Fruit fly (Drosophila melanogaster) whole organism, embryonic: ENCODE results near the gene ato.

ENCODE experiments used
- CG10267 ChIP-seq: fragments of 200-800 bp; sonication (Bioruptor generic); optimal IDR thresholded peaks from 2 replicates; lab custom pipeline; 2018; ENCODE audit warnings: missing biosample characterization, mild to moderate bottlenecking, missing genetic modification characterization, moderate library complexity
- CG10979 ChIP-seq: fragments of 200-800 bp; sonication (Bioruptor generic); optimal IDR thresholded peaks from 2 replicates; lab custom pipeline; 2018; ENCODE audit warnings: missing biosample characterization, mild to moderate bottlenecking, missing genetic modification characterization, moderate library complexity
- CG11398 ChIP-seq: fragments of 200-800 bp; sonication (Bioruptor generic); optimal IDR thresholded peaks from 2 replicates; lab custom pipeline; 2016; ENCODE audit warnings: missing biosample characterization, missing genetic modification characterization
- CG12299 ChIP-seq: fragments of 200-800 bp; sonication (Bioruptor generic); optimal IDR thresholded peaks from 2 replicates; lab custom pipeline; 2018; ENCODE audit warnings: missing biosample characterization, mild to moderate bottlenecking, missing genetic modification characterization
- CG12391 ChIP-seq: fragments of 200-800 bp; sonication (Bioruptor generic); optimal IDR thresholded peaks from 3 replicates; lab custom pipeline; 2018; ENCODE audit warnings: missing biosample characterization, mild to moderate bottlenecking, missing genetic modification characterization, moderate library complexity
- CG12942 ChIP-seq: fragments of 200-800 bp; sonication (Bioruptor generic); optimal IDR thresholded peaks from 3 replicates; lab custom pipeline; 2016; ENCODE audit warnings: missing biosample characterization, missing genetic modification characterization
- CG13894 ChIP-seq: fragments of 200-800 bp; sonication (Bioruptor generic); optimal IDR thresholded peaks from 3 replicates; lab custom pipeline; 2018; ENCODE audit warnings: missing biosample characterization, mild to moderate bottlenecking, missing genetic modification characterization, moderate library complexity
- CG14014 ChIP-seq: fragments of 200-800 bp; sonication (Bioruptor generic); IDR thresholded peaks from 2 replicates; pipeline ENCODE4 v1.3.6; 2022; ENCODE audit warnings: missing biosample characterization, missing genetic modification characterization
- CG16815 ChIP-seq: fragments of 200-800 bp; sonication (Bioruptor generic); optimal IDR thresholded peaks from 3 replicates; lab custom pipeline; 2017; ENCODE audit warnings: missing biosample characterization, mild to moderate bottlenecking, missing genetic modification characterization
- CG17912 ChIP-seq: fragments of 200-800 bp; sonication (Bioruptor generic); optimal IDR thresholded peaks from 2 replicates; lab custom pipeline; 2018; ENCODE audit warnings: missing biosample characterization, mild to moderate bottlenecking, missing genetic modification characterization
- CG2875 ChIP-seq: fragments of 200-800 bp; sonication (Bioruptor generic); optimal IDR thresholded peaks from 2 replicates; lab custom pipeline; 2017; ENCODE audit warnings: missing biosample characterization, mild to moderate bottlenecking, missing genetic modification characterization, missing genetic modification reagents
- CG34376 ChIP-seq: fragments of 200-800 bp; sonication (Bioruptor generic); optimal IDR thresholded peaks from 2 replicates; lab custom pipeline; 2018; ENCODE audit warnings: missing biosample characterization, mild to moderate bottlenecking, missing genetic modification characterization
- CG4404 ChIP-seq: fragments of 200-800 bp; sonication (Bioruptor generic); IDR thresholded peaks from 2 replicates; pipeline ENCODE4 v1.3.6; 2022; ENCODE audit warnings: missing biosample characterization, missing genetic modification characterization
- CG5953 ChIP-seq: fragments of 200-800 bp; sonication (Bioruptor generic); IDR thresholded peaks from 2 replicates; pipeline ENCODE4 v1.3.6; 2022; ENCODE audit warnings: missing biosample characterization, missing genetic modification characterization
- CG6683 ChIP-seq: fragments of 200-800 bp; sonication (Bioruptor generic); optimal IDR thresholded peaks from 2 replicates; lab custom pipeline; 2017; ENCODE audit warnings: missing biosample characterization, mild to moderate bottlenecking, missing genetic modification characterization, missing genetic modification reagents
- CG8359 ChIP-seq: fragments of 200-800 bp; sonication (Bioruptor generic); optimal IDR thresholded peaks from 2 replicates; lab custom pipeline; 2017; ENCODE audit warnings: missing biosample characterization, mild to moderate bottlenecking, missing genetic modification characterization, borderline replicate concordance
- CG8944 ChIP-seq: fragments of 200-800 bp; sonication (Bioruptor generic); optimal IDR thresholded peaks from 3 replicates; lab custom pipeline; 2016; ENCODE audit warnings: missing biosample characterization, missing genetic modification characterization
- CG9932 ChIP-seq: fragments of 200-800 bp; sonication (Bioruptor generic); IDR thresholded peaks from 2 replicates; pipeline ENCODE4 v1.3.6; 2022; ENCODE audit warnings: missing biosample characterization, missing genetic modification characterization
- CTCF ChIP-seq: fragments of 200-800 bp; sonication (Bioruptor generic); optimal IDR thresholded peaks from 2 replicates; lab custom pipeline; 2017; ENCODE audit warnings: missing biosample characterization, mild to moderate bottlenecking, missing genetic modification characterization, moderate library complexity
- CkIIα-i1 ChIP-seq: fragments of 200-800 bp; sonication (Bioruptor generic); IDR thresholded peaks from 2 replicates; pipeline ENCODE4 v1.3.6; 2022; ENCODE audit warnings: missing biosample characterization, missing genetic modification characterization
- Fer1 ChIP-seq: fragments of 200-800 bp; sonication (Bioruptor generic); optimal IDR thresholded peaks from 2 replicates; lab custom pipeline; 2017; ENCODE audit warnings: missing biosample characterization, mild to moderate bottlenecking, missing genetic modification characterization
- HLH3B ChIP-seq: fragments of 200-800 bp; sonication (Bioruptor generic); IDR thresholded peaks from 2 replicates; pipeline ENCODE4 v1.3.6; 2022; ENCODE audit warnings: missing biosample characterization, missing genetic modification characterization
- MBD-R2 ChIP-seq: fragments of 200-800 bp; sonication (Bioruptor generic); IDR thresholded peaks from 2 replicates; pipeline ENCODE4 v1.3.6; 2022; ENCODE audit warnings: missing biosample characterization, missing genetic modification characterization
- Max ChIP-seq: fragments of 200-800 bp; sonication (Bioruptor generic); optimal IDR thresholded peaks from 2 replicates; lab custom pipeline; 2016; ENCODE audit warnings: missing biosample characterization, mild to moderate bottlenecking, missing genetic modification characterization
- Mes4 ChIP-seq: fragments of 200-800 bp; sonication (Bioruptor generic); optimal IDR thresholded peaks from 2 replicates; lab custom pipeline; 2016; ENCODE audit warnings: missing biosample characterization, missing genetic modification characterization
- Myb ChIP-seq: fragments of 200-800 bp; sonication (Bioruptor generic); optimal IDR thresholded peaks from 2 replicates; lab custom pipeline; 2016; ENCODE audit warnings: missing biosample characterization, missing genetic modification characterization
- Oli ChIP-seq: fragments of 200-800 bp; sonication (Bioruptor generic); optimal IDR thresholded peaks from 2 replicates; lab custom pipeline; 2018; ENCODE audit warnings: missing biosample characterization, mild to moderate bottlenecking, missing genetic modification characterization, moderate library complexity
- Pdp1 ChIP-seq, 2 experiments: fragments of 200-800 bp; sonication (Bioruptor generic); optimal IDR thresholded peaks; 3 replicates each; lab custom pipeline; 2016; ENCODE audit warnings: missing biosample characterization in 2 of 2, missing genetic modification characterization in 2 of 2, mild to moderate bottlenecking in 1 of 2, moderate library complexity in 1 of 2
- Poxn ChIP-seq: fragments of 200-800 bp; sonication (Bioruptor generic); IDR thresholded peaks from 2 replicates; pipeline ENCODE4 v1.3.6; 2022; ENCODE audit warnings: missing biosample characterization, missing genetic modification characterization
- Ptx1 ChIP-seq: fragments of 200-800 bp; sonication (Bioruptor generic); IDR thresholded peaks from 2 replicates; pipeline ENCODE4 v1.3.6; 2022; ENCODE audit warnings: missing biosample characterization, missing genetic modification characterization
- Sox100B ChIP-seq: fragments of 200-800 bp; sonication (Bioruptor generic); optimal IDR thresholded peaks from 3 replicates; lab custom pipeline; 2018; ENCODE audit warnings: missing biosample characterization, mild to moderate bottlenecking, missing genetic modification characterization
- Taf1 ChIP-seq: fragments of 200-800 bp; sonication (Bioruptor generic); IDR thresholded peaks from 2 replicates; pipeline ENCODE4 v1.3.6; 2022; ENCODE audit warnings: missing biosample characterization, missing genetic modification characterization
- Xbp1 ChIP-seq: fragments of 200-800 bp; sonication (Bioruptor generic); optimal IDR thresholded peaks from 3 replicates; lab custom pipeline; 2016; ENCODE audit warnings: missing biosample characterization, mild to moderate bottlenecking, missing genetic modification characterization
- ac ChIP-seq: fragments of 200-800 bp; sonication (Bioruptor generic); optimal IDR thresholded peaks from 3 replicates; lab custom pipeline; 2017; ENCODE audit warnings: missing biosample characterization, mild to moderate bottlenecking, missing genetic modification characterization
- ato ChIP-seq: fragments of 200-800 bp; sonication (Bioruptor generic); IDR thresholded peaks from 2 replicates; pipeline ENCODE4 v1.3.6; 2022; ENCODE audit warnings: missing biosample characterization, missing genetic modification characterization; ENCODE audit not compliant: partially characterized antibody
- bowl ChIP-seq: fragments of 200-800 bp; sonication (Bioruptor generic); IDR thresholded peaks from 2 replicates; pipeline ENCODE4 v1.3.6; 2022; ENCODE audit warnings: missing biosample characterization, missing genetic modification characterization
- cad ChIP-seq: fragments of >200 bp; optimal IDR thresholded peaks from 2 replicates; lab custom pipeline; 2017; ENCODE audit warnings: missing biosample characterization, missing genetic modification characterization
- crc ChIP-seq: fragments of 200-800 bp; sonication (Bioruptor generic); optimal IDR thresholded peaks from 2 replicates; lab custom pipeline; 2016; ENCODE audit warnings: missing biosample characterization, missing genetic modification characterization
- dmrt11E ChIP-seq: fragments of 200-800 bp; sonication (Bioruptor generic); optimal IDR thresholded peaks from 3 replicates; lab custom pipeline; 2018; ENCODE audit warnings: missing biosample characterization, mild to moderate bottlenecking, missing genetic modification characterization, moderate library complexity
- exex ChIP-seq: fragments of 200-800 bp; sonication (Bioruptor generic); optimal IDR thresholded peaks from 4 replicates; lab custom pipeline; 2018; ENCODE audit warnings: missing biosample characterization, mild to moderate bottlenecking, missing genetic modification characterization, moderate library complexity
- fd3F ChIP-seq: fragments of 200-800 bp; sonication (Bioruptor generic); optimal IDR thresholded peaks from 2 replicates; lab custom pipeline; 2018; ENCODE audit warnings: missing biosample characterization, mild to moderate bottlenecking, missing genetic modification characterization, moderate library complexity
- ham ChIP-seq: fragments of 200-800 bp; sonication (Bioruptor generic); IDR thresholded peaks from 2 replicates; pipeline ENCODE4 v1.3.6; 2022; ENCODE audit warnings: missing biosample characterization, missing genetic modification characterization
- nau ChIP-seq: fragments of 200-800 bp; sonication (Bioruptor generic); optimal IDR thresholded peaks from 3 replicates; lab custom pipeline; 2017; ENCODE audit warnings: missing biosample characterization, mild to moderate bottlenecking, missing genetic modification characterization, missing genetic modification reagents
- pita ChIP-seq: fragments of 200-800 bp; sonication (Bioruptor generic); optimal IDR thresholded peaks from 2 replicates; lab custom pipeline; 2017; ENCODE audit warnings: missing biosample characterization, mild to moderate bottlenecking, missing genetic modification characterization
- pnt ChIP-seq: fragments of 200-800 bp; sonication (Bioruptor generic); optimal IDR thresholded peaks from 3 replicates; lab custom pipeline; 2016; ENCODE audit warnings: missing biosample characterization, missing genetic modification characterization
- psq ChIP-seq: fragments of 200-800 bp; sonication (Bioruptor generic); optimal IDR thresholded peaks from 2 replicates; lab custom pipeline; 2017; ENCODE audit warnings: missing biosample characterization, missing genetic modification characterization
- tap ChIP-seq: fragments of 200-800 bp; optimal IDR thresholded peaks from 3 replicates; lab custom pipeline; 2019; ENCODE audit warnings: missing biosample characterization, mild to moderate bottlenecking, missing genetic modification characterization, moderate library complexity
- tin ChIP-seq: fragments of 200-800 bp; sonication (Bioruptor generic); optimal IDR thresholded peaks from 3 replicates; lab custom pipeline; 2016; ENCODE audit warnings: missing biosample characterization, missing genetic modification characterization
- ttk ChIP-seq: fragments of 200-800 bp; sonication (Bioruptor generic); IDR thresholded peaks from 2 replicates; pipeline ENCODE4 v2.1.2; 2022; ENCODE audit warnings: missing biosample characterization, missing genetic modification characterization
- usp ChIP-seq: fragments of >200 bp; optimal IDR thresholded peaks from 2 replicates; lab custom pipeline; 2017; ENCODE audit warnings: missing biosample characterization, missing genetic modification characterization

The ato gene

DNA sequence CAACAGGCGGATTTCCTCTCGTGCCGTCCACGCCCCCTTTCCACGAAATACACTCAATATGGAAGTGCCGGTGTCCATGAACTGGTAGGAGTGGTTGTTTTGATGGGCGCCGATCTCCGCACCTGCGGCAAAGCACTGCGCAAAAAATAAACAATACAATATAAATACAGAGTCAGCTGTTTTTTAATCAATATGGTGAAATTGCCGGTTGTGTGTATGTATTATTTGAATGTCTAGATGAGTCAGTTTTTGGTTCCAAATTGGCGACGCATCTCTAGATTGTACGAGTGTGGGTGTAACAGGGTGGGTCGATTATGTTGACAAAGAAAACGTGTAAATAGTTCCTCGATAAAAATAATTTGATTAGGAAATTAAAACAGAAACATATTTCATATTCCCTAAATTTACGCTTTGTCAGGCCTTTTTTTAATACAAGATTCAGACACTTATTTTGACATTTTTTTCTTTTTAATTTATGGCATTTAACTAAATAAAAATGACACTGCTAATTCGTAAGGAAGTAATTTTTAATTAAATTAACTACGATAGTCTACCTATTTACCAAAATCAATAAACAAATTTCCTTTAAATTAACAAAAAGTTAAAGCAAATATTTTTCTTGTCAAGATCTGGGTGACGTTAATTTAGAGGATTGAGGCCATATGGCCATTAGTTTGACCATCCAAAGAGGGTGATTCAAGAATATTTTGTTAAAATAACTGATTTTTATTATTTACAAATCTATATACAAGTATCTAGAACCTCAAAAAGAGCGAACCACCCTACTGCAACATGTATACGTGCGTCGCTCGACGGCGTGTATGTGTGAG is 38.2 kb upstream of the ato start (continued):
- peak; percentile 74 for TF ChIP-seq CG9932 (GFP tag; lab: Robert Waterston, UW)
- no peak for TF ChIP-seq ham (GFP tag; lab: Robert Waterston, UW)
- TF ChIP-seq Myb (GFP tag; lab: Kevin White, UChicago): peak; percentile 47
- peak; percentile 78 for TF ChIP-seq CG16815 (GFP tag; lab: Kevin White, UChicago)
- peak; percentile 90 for TF ChIP-seq Max
- peak; percentile 69 for TF ChIP-seq exex (tag; lab: Kevin White, UChicago)
- TF ChIP-seq Fer1 (GFP tag; lab: Kevin White, UChicago): peak; percentile 84
- TF ChIP-seq CG8944 (GFP tag; lab: Kevin White, UChicago): peak; percentile 56
- TF ChIP-seq CG10267 (tag; lab: Kevin White, UChicago): peak; percentile 85
- TF ChIP-seq CG13894 (tag; lab: Kevin White, UChicago): peak; percentile 66
- peak; percentile 84 for TF ChIP-seq CG2875 (GFP tag; lab: Kevin White, UChicago)
- TF ChIP-seq Poxn (GFP tag; lab: Robert Waterston, UW): 0 out of 2 replicates have a peak, but pooled peaks have one; percentile 13
- TF ChIP-seq nau (GFP tag; lab: Kevin White, UChicago): peak; percentile 89
- peak; percentile 83 for TF ChIP-seq fd3F (GFP tag; lab: Kevin White, UChicago)
- TF ChIP-seq usp (GFP tag; lab: Kevin White, UChicago): no peak
- TF ChIP-seq ac (GFP tag; lab: Kevin White, UChicago): peak; percentile 50
- peak; percentile 37 for TF ChIP-seq HLH3B
- TF ChIP-seq MBD-R2 (GFP tag; lab: Robert Waterston, UW): peak; percentile 18
- peak; percentile 64 for TF ChIP-seq CG11398 (GFP tag; lab: Kevin White, UChicago)
- TF ChIP-seq CG12942: peak; percentile 65
- TF ChIP-seq Mes4 (GFP tag; lab: Kevin White, UChicago): peak; percentile 51
- TF ChIP-seq Xbp1: peak; percentile 87
- TF ChIP-seq CG6683 (GFP tag; lab: Kevin White, UChicago): peak; percentile 76
- TF ChIP-seq Oli (tag; lab: Kevin White, UChicago): peak; percentile 94
- TF ChIP-seq Sox100B (GFP tag; lab: Kevin White, UChicago): peak; percentile 98
- TF ChIP-seq CG10979 (tag; lab: Kevin White, UChicago): peak; percentile 90
- peak; percentile 78 for TF ChIP-seq crc (GFP tag; lab: Kevin White, UChicago)
- peak; percentile 56 for TF ChIP-seq CG4404 (GFP tag; lab: Robert Waterston, UW)
- peak; percentile 71 for TF ChIP-seq CG5953 (GFP tag; lab: Robert Waterston, UW)
- peak; percentile 86 for TF ChIP-seq CG12299 (tag; lab: Kevin White, UChicago)
- TF ChIP-seq Taf1 (GFP tag; lab: Robert Waterston, UW): peak; percentile 62; the same call in 1 of the 2 replicates
- no peak for TF ChIP-seq bowl (GFP tag; lab: Robert Waterston, UW)
- TF ChIP-seq Ptx1 (GFP tag; lab: Robert Waterston, UW): peak; percentile 75
- TF ChIP-seq pita: no peak
- no peak for TF ChIP-seq cad (GFP tag; lab: Kevin White, UChicago)
- peak; percentile 43 for TF ChIP-seq CG17912 (GFP tag; lab: Kevin White, UChicago)
- TF ChIP-seq CkIIα-i1 (GFP tag; lab: Robert Waterston, UW): no peak
- peak; percentile 87 for TF ChIP-seq tap
- peak; percentile 61 for TF ChIP-seq psq
- peak; percentile 82 for TF ChIP-seq tin (GFP tag; lab: Kevin White, UChicago)
- peak; percentile 89 for TF ChIP-seq CG34376 (GFP tag; lab: Kevin White, UChicago)
- peak; percentile 80 for TF ChIP-seq dmrt11E (tag; lab: Kevin White, UChicago)
- peak; percentile 51 for TF ChIP-seq ttk (GFP tag; lab: Robert Waterston, UW)
- peak; percentile 51 for TF ChIP-seq CG8359 (GFP tag; lab: Kevin White, UChicago)
- no peak for TF ChIP-seq ato (GFP tag; lab: Robert Waterston, UW)
- peak; percentile 62 to 77 for TF ChIP-seq Pdp1 (GFP tag; optimal IDR thresholded peaks at IDR 0.05; lab: Kevin White, UChicago)
- peak; percentile 69 for TF ChIP-seq CG14014
- peak; percentile 94 for TF ChIP-seq CG12391 (tag; lab: Kevin White, UChicago)
- TF ChIP-seq CTCF (GFP tag; lab: Kevin White, UChicago): peak; percentile 47
- peak; percentile 59 for TF ChIP-seq pnt
